Fruit fly (Drosophila melanogaster) whole organism, prepupa: ENCODE results near the gene Eaat2.

Experiments used
- Blimp-1 ChIP-seq: fragments of 200-800 bp; sonication (Bioruptor generic); optimal IDR thresholded peaks from 3 replicates; lab custom pipeline; 2017; ENCODE audit warnings: missing biosample characterization, missing genetic modification characterization, mild to moderate bottlenecking, moderate library complexity, missing genetic modification reagents
- CG10631 ChIP-seq: fragments of 200-800 bp; sonication (Bioruptor generic); optimal IDR thresholded peaks from 2 replicates; lab custom pipeline; 2016; ENCODE audit warnings: missing biosample characterization, missing genetic modification characterization
- CG10669 ChIP-seq: fragments of 200-800 bp; sonication (Bioruptor generic); optimal IDR thresholded peaks from 3 replicates; lab custom pipeline; 2018; ENCODE audit warnings: missing biosample characterization, mild to moderate bottlenecking, missing genetic modification characterization, moderate library complexity
- CG11294 ChIP-seq: fragments of 200-800 bp; sonication (Bioruptor generic); IDR thresholded peaks from 2 replicates; pipeline ENCODE4 v1.3.6; 2022; ENCODE audit warnings: missing biosample characterization, missing genetic modification characterization
- CG11762 ChIP-seq: fragments of 200-800 bp; sonication (Bioruptor generic); optimal IDR thresholded peaks from 3 replicates; lab custom pipeline; 2016; ENCODE audit warnings: missing biosample characterization, missing genetic modification characterization; ENCODE audit not compliant: insufficient read depth
- CG15336 ChIP-seq: fragments of 200-800 bp; sonication (Bioruptor generic); IDR thresholded peaks from 2 replicates; pipeline ENCODE4 v1.3.6; 2022; ENCODE audit warnings: missing biosample characterization, missing genetic modification characterization
- CG16779 ChIP-seq: fragments of 200-800 bp; sonication (Bioruptor generic); optimal IDR thresholded peaks from 3 replicates; lab custom pipeline; 2017; ENCODE audit warnings: missing biosample characterization, mild to moderate bottlenecking, missing genetic modification characterization
- CG3032 ChIP-seq: fragments of 200-800 bp; optimal IDR thresholded peaks from 2 replicates; lab custom pipeline; 2019; ENCODE audit warnings: missing biosample characterization, mild to moderate bottlenecking, missing genetic modification characterization, moderate library complexity
- CG31627 ChIP-seq: fragments of 200-800 bp; sonication (Bioruptor generic); optimal IDR thresholded peaks from 3 replicates; lab custom pipeline; 2016; ENCODE audit warnings: missing biosample characterization, missing genetic modification characterization
- CG6854 ChIP-seq: fragments of 200-800 bp; sonication (Bioruptor generic); optimal IDR thresholded peaks from 2 replicates; lab custom pipeline; 2017; ENCODE audit warnings: missing biosample characterization, mild to moderate bottlenecking, missing genetic modification characterization
- CG7368 ChIP-seq: fragments of 200-800 bp; sonication (Bioruptor generic); optimal IDR thresholded peaks from 3 replicates; lab custom pipeline; 2016; ENCODE audit warnings: missing biosample characterization, missing genetic modification characterization
- CG8319 ChIP-seq: fragments of 200-800 bp; sonication (Bioruptor generic); optimal IDR thresholded peaks from 3 replicates; lab custom pipeline; 2016; ENCODE audit warnings: missing biosample characterization, missing genetic modification characterization
- CG8632 ChIP-seq: fragments of 200-800 bp; sonication (Bioruptor generic); optimal IDR thresholded peaks from 3 replicates; lab custom pipeline; 2016; ENCODE audit warnings: missing biosample characterization, missing genetic modification characterization
- Eip75B ChIP-seq: fragments of 200-800 bp; sonication (Bioruptor generic); optimal IDR thresholded peaks from 3 replicates; lab custom pipeline; 2016; ENCODE audit warnings: missing biosample characterization, missing genetic modification characterization
- Eip78C ChIP-seq: fragments of 200-800 bp; sonication (Bioruptor generic); peaks from one replicate; lab custom pipeline; 2016; ENCODE audit warnings: missing biosample characterization, missing genetic modification characterization
- Eip93F ChIP-seq: fragments of 200-800 bp; sonication (Bioruptor generic); optimal IDR thresholded peaks from 2 replicates; lab custom pipeline; 2016; ENCODE audit warnings: missing biosample characterization, mild to moderate bottlenecking, missing genetic modification characterization
- Ets21C ChIP-seq: fragments of 200-800 bp; sonication (Bioruptor generic); optimal IDR thresholded peaks from 3 replicates; lab custom pipeline; 2016; ENCODE audit warnings: missing biosample characterization, missing genetic modification characterization
- Ets96B ChIP-seq: fragments of 200-800 bp; optimal IDR thresholded peaks from 2 replicates; lab custom pipeline; 2019; ENCODE audit warnings: missing biosample characterization, mild to moderate bottlenecking, missing genetic modification characterization, moderate library complexity
- Hr39 ChIP-seq: fragments of 200-800 bp; sonication (Bioruptor generic); optimal IDR thresholded peaks from 2 replicates; lab custom pipeline; 2016; ENCODE audit warnings: missing biosample characterization, missing genetic modification characterization
- Hr4 ChIP-seq: fragments of 200-800 bp; sonication (Bioruptor generic); optimal IDR thresholded peaks from 3 replicates; lab custom pipeline; 2016; ENCODE audit warnings: missing biosample characterization, missing genetic modification characterization
- Sox102F ChIP-seq: fragments of 200-800 bp; sonication (Bioruptor generic); optimal IDR thresholded peaks from 2 replicates; lab custom pipeline; 2016; ENCODE audit warnings: missing biosample characterization, mild to moderate bottlenecking, missing genetic modification characterization
- Sox15 ChIP-seq: fragments of 200-800 bp; sonication (Bioruptor generic); optimal IDR thresholded peaks from 3 replicates; lab custom pipeline; 2016; ENCODE audit warnings: missing biosample characterization, missing genetic modification characterization
- achi ChIP-seq: fragments of 200-800 bp; sonication (Bioruptor generic); optimal IDR thresholded peaks from 3 replicates; lab custom pipeline; 2016; ENCODE audit warnings: missing biosample characterization, missing genetic modification characterization
- cyc ChIP-seq: fragments of 200-800 bp; sonication (Bioruptor generic); optimal IDR thresholded peaks from 3 replicates; lab custom pipeline; 2016; ENCODE audit warnings: missing biosample characterization, missing genetic modification characterization
- dac ChIP-seq: fragments of 200-800 bp; sonication (Bioruptor generic); optimal IDR thresholded peaks from 2 replicates; lab custom pipeline; 2017; ENCODE audit warnings: missing biosample characterization, mild to moderate bottlenecking, missing genetic modification characterization
- dsx ChIP-seq: fragments of 200-800 bp; optimal IDR thresholded peaks from 3 replicates; lab custom pipeline; 2019; ENCODE audit warnings: missing biosample characterization, mild to moderate bottlenecking, missing genetic modification characterization, moderate library complexity; ENCODE audit not compliant: poor library complexity, severe bottlenecking
- eg ChIP-seq: fragments of 200-800 bp; sonication (Bioruptor generic); IDR thresholded peaks from 3 replicates; pipeline ENCODE4 v1.3.6; 2022; ENCODE audit warnings: missing biosample characterization, missing genetic modification characterization
- fd59A ChIP-seq: fragments of 200-800 bp; sonication (Bioruptor generic); optimal IDR thresholded peaks from 2 replicates; lab custom pipeline; 2017; ENCODE audit warnings: missing biosample characterization, mild to moderate bottlenecking, missing genetic modification characterization, missing genetic modification reagents
- fkh ChIP-seq: fragments of 200-800 bp; sonication (Bioruptor generic); optimal IDR thresholded peaks from 3 replicates; lab custom pipeline; 2017; ENCODE audit warnings: missing biosample characterization, mild to moderate bottlenecking, missing genetic modification characterization, moderate library complexity
- lz ChIP-seq: fragments of 200-800 bp; sonication (Bioruptor generic); optimal IDR thresholded peaks from 3 replicates; lab custom pipeline; 2016; ENCODE audit warnings: missing biosample characterization, missing genetic modification characterization
- net ChIP-seq: fragments of 200-800 bp; sonication (Bioruptor generic); optimal IDR thresholded peaks from 3 replicates; lab custom pipeline; 2016; ENCODE audit warnings: missing biosample characterization, missing genetic modification characterization
- pdm3 ChIP-seq: fragments of 200-800 bp; sonication (Bioruptor generic); optimal IDR thresholded peaks from 3 replicates; lab custom pipeline; 2016; ENCODE audit warnings: missing biosample characterization, missing genetic modification characterization
- salr ChIP-seq, 2 experiments: fragments of 200-800 bp; sonication (Bioruptor generic); optimal IDR thresholded peaks; 3 replicates each; lab custom pipeline; 2016 to 2018; ENCODE audit warnings: missing biosample characterization in 2 of 2, missing genetic modification characterization in 2 of 2, mild to moderate bottlenecking in 1 of 2
- spab ChIP-seq: fragments of 200-800 bp; sonication (Bioruptor generic); optimal IDR thresholded peaks from 2 replicates; lab custom pipeline; 2017; ENCODE audit warnings: missing biosample characterization, mild to moderate bottlenecking, missing genetic modification characterization, missing genetic modification reagents
- ss ChIP-seq, 2 experiments: fragments of 200-800 bp; sonication (Bioruptor generic); optimal IDR thresholded peaks; 2 replicates in 1 of 2; 3 replicates in 1 of 2; lab custom pipeline; 2017 to 2018; ENCODE audit warnings: mild to moderate bottlenecking in 2 of 2, missing biosample characterization in 2 of 2, missing genetic modification characterization in 2 of 2, moderate library complexity in 1 of 2
- svp ChIP-seq: fragments of 200-800 bp; sonication (Bioruptor generic); peaks from one replicate; lab custom pipeline; 2016; ENCODE audit warnings: missing biosample characterization, missing genetic modification characterization
- vri ChIP-seq: fragments of 200-800 bp; sonication (Bioruptor generic); optimal IDR thresholded peaks from 3 replicates; lab custom pipeline; 2016; ENCODE audit warnings: missing biosample characterization, mild to moderate bottlenecking, missing genetic modification characterization

Eaat2 gene

DNA sequence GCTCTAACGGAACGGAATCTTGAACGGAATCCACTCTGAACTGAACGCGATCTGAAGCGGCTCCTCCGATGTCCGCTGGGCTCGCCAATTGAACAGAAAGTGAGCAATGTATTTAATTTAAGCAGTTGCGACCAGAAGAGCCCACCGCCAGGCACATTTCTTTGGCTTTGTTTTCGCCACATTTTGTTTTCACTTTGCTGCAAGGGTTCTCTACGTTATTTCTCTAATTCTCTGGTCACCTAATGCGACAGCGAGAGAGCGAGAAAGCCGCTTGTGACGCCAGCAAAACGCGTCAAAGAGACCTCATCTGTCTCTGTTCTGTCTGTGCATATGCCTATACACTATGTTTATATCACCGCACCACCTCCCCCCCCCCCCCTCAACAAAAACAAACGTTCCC lies at the start of gene Eaat2:
Gene Eaat2, minus strand, starts transcription at position 101 of the 400 bp plus-strand sequence.
- no peak for TF ChIP-seq CG16779 (tag; lab: Kevin White, UChicago)
- TF ChIP-seq eg (GFP tag; lab: Robert Waterston, UW) = no peak
- no peak for TF ChIP-seq pdm3 (GFP tag; lab: Kevin White, UChicago)
- no peak for TF ChIP-seq CG31627 (GFP tag; lab: Kevin White, UChicago)
- no peak for TF ChIP-seq Hr39 (GFP tag; lab: Kevin White, UChicago)
- TF ChIP-seq Sox102F (GFP tag; lab: Kevin White, UChicago) = no peak
- TF ChIP-seq Ets21C = no peak
- TF ChIP-seq ss (GFP tag; optimal IDR thresholded peaks at IDR 0.05; lab: Kevin White, UChicago) = no peak
- no peak for TF ChIP-seq CG15336 (GFP tag; lab: Robert Waterston, UW)
- no peak for TF ChIP-seq Eip93F (GFP tag; lab: Kevin White, UChicago)
- TF ChIP-seq Ets96B (tag; lab: Kevin White, UChicago) = no peak
- TF ChIP-seq, all 60 proteins: peak for 0

DNA sequence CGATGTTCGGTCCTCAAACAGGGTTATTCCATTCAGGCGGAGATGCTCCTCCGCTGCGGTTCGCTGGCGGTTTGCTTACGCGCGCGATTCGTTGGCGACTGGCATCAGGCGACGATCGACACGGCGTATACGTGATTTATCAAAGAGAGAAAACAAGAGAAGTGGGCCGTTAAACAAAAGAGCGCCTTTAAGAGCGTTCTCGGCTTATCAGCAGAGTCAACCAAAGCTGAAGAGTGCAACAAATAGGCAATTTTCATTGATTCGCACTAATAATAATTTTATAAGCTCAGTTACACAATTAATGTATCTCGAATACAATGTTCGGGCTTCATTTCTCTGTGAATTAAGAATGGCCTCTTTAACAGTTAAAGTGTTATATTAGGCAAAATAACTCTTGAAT lies 46.5 kb upstream of the Eaat2 start, which contains the start of gene Pkg21D:
Gene Pkg21D, minus strand, starts transcription at position 101 of the 400 bp plus-strand sequence.
- TF ChIP-seq CG6854 (no peak), CG11762 (GFP tag; lab: Kevin White, UChicago) (no peak), pdm3 (GFP tag; lab: Kevin White, UChicago) (no peak), Blimp-1 (GFP tag; lab: Kevin White, UChicago) (no peak), Sox15 (no peak), CG3032 (no peak), cyc (GFP tag; lab: Kevin White, UChicago) (no peak), fd59A (GFP tag; lab: Kevin White, UChicago) (no peak), dsx (GFP tag; lab: Kevin White, UChicago) (no peak), CG11294 (GFP tag; lab: Robert Waterston, UW) (no peak), CG31627 (GFP tag; lab: Kevin White, UChicago) (no peak), dac (no peak), ss (GFP tag; optimal IDR thresholded peaks at IDR 0.05; lab: Kevin White, UChicago) (no peak), Hr4 (no peak), CG10669 (no peak), Eip78C (GFP tag; lab: Kevin White, UChicago) (no peak), CG8632 (GFP tag; lab: Kevin White, UChicago) (no peak), CG16779 (tag; lab: Kevin White, UChicago) (no peak), CG10631 (no peak)
- TF ChIP-seq, all 60 proteins: peak for 0

DNA sequence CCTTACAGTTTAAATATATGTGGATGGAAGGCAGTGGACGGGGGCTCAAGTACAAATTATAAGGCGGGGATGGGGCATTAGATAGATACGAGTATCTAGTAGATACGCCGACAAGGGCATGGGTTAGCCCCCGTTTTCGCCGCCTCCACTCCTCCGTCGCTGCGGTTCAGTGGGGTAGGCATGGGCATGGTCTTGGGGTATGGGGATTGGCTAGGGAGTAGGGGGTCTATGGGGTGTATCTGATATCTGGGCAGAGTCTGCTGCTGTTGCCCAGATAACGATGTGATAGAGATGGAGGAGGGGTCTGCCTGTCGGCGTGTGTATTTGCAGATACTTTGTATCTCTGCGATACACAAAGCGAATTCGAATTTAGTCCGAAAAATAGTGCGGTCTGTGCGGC lies 45.8 kb upstream of the Eaat2 start:
- TF ChIP-seq fkh (GFP tag; lab: Kevin White, UChicago) (peak; percentile 53), CG8319 (no peak), svp (GFP tag; lab: Kevin White, UChicago) (peak; percentile 39)

DNA sequence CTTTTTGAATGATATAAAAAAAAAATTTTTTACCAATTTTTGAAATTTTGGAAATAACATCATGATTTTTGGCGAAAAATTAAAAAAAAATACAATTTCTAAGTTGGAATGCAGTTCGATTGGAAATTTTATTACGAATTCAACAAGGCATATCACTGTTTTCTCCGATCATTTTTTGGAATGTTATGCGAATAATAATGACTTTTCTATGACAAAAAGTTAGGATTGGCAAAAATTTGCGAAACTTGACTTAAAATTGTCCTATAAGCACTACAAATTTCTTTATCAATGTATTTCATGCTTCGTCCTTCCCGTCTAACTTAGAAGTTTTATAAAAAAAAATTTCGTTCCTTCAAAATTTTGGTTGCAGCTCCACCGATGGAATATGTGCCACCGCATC lies 39.8 kb upstream of the Eaat2 start, which contains the start of gene CG3544:
Gene CG3544, plus strand, starts transcription at position 301 of the 400 bp plus-strand sequence.
- TF ChIP-seq achi = no peak
- no peak for TF ChIP-seq spab
- TF ChIP-seq net (GFP tag; lab: Kevin White, UChicago) = no peak
- TF ChIP-seq salr (GFP tag; optimal IDR thresholded peaks at IDR 0.05; lab: Kevin White, UChicago) = no peak
- no peak for TF ChIP-seq vri
- no peak for TF ChIP-seq CG7368
- TF ChIP-seq lz (GFP tag; lab: Kevin White, UChicago) = no peak
- no peak for TF ChIP-seq fd59A (GFP tag; lab: Kevin White, UChicago)
- TF ChIP-seq dac = no peak
- no peak for TF ChIP-seq Hr4
- no peak for TF ChIP-seq Sox102F (GFP tag; lab: Kevin White, UChicago)
- TF ChIP-seq Eip75B (GFP tag; lab: Kevin White, UChicago) = no peak
- no peak for TF ChIP-seq Sox15
